Worm (Caenorhabditis elegans) whole organism, early embryonic: ENCODE data around the gene T07F12.4.

ENCODE experiments used
- B0310.2 ChIP-seq: sonication (generic microtip); optimal IDR thresholded peaks from 2 replicates; lab custom pipeline; 2016; ENCODE audit warnings: mild to moderate bottlenecking, missing genetic modification characterization, missing compliant biosample characterization
- aly-1 ChIP-seq: sonication (generic microtip); optimal IDR thresholded peaks from 2 replicates; lab custom pipeline; 2016; ENCODE audit warnings: missing genetic modification characterization, missing compliant biosample characterization
- ama-1 ChIP-seq: fragments of 150-350 bp; optimal IDR thresholded peaks from 2 replicates; lab custom pipeline; 2014
- ceh-13 ChIP-seq: fragments of 200-800 bp; sonication (Bioruptor generic); optimal IDR thresholded peaks from 2 replicates; lab custom pipeline; 2018; ENCODE audit warnings: mild to moderate bottlenecking, missing genetic modification characterization, missing compliant biosample characterization
- ceh-36 ChIP-seq: sonication (generic microtip); optimal IDR thresholded peaks from 2 replicates; lab custom pipeline; 2016; ENCODE audit warnings: missing genetic modification characterization, inconsistent platforms, missing compliant biosample characterization
- flt-1 ChIP-seq: fragments of 200-800 bp; sonication (Bioruptor generic); IDR thresholded peaks from 2 replicates; pipeline ENCODE4 v1.3.6; 2022; ENCODE audit warnings: missing genetic modification characterization, missing compliant biosample characterization
- hmbx-1 ChIP-seq: sonication (generic microtip); optimal IDR thresholded peaks from 2 replicates; lab custom pipeline; 2016; ENCODE audit warnings: mild to moderate bottlenecking, missing genetic modification characterization, missing compliant biosample characterization
- hnd-1 ChIP-seq: sonication (generic microtip); optimal IDR thresholded peaks from 2 replicates; lab custom pipeline; 2016; ENCODE audit warnings: missing genetic modification characterization, missing compliant biosample characterization
- scrt-1 ChIP-seq: fragments of 200-800 bp; sonication (Bioruptor generic); IDR thresholded peaks from 2 replicates; pipeline ENCODE4 v1.3.6; 2022; ENCODE audit warnings: missing genetic modification characterization, missing compliant biosample characterization
- tbx-11 ChIP-seq: fragments of 200-800 bp; sonication (Bioruptor generic); IDR thresholded peaks from 2 replicates; pipeline ENCODE4 v1.3.6; 2022; ENCODE audit warnings: missing genetic modification characterization, missing compliant biosample characterization
- tbx-37 ChIP-seq: fragments of 200-800 bp; sonication (Bioruptor generic); conservative IDR thresholded peaks from 2 replicates; pipeline ENCODE4 v1.3.6; 2022; ENCODE audit warnings: missing genetic modification reagents, missing genetic modification characterization, missing compliant biosample characterization
- tra-4 ChIP-seq: sonication (generic microtip); optimal IDR thresholded peaks from 2 replicates; lab custom pipeline; 2017; ENCODE audit warnings: missing genetic modification characterization, missing compliant biosample characterization

DNA sequence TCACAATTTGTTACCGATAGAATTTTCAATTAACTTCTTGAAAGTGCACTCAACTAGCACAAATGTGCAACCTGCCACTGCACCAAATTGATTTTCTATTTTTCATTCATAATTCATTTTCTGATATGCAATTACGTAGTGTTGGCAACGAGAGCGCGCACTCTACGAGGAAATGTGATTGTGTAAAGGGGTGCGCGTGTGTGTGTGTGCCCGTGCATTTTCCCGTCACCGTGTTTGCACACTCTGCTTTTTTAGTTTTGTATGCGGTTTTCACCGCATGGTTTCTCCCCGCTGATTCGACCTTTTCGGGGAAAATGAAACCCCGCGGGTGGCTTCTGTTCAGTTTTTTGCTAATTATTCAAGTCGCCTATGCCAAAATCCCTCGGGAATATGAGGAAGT is 10.5 kb downstream of the T07F12.4 start, which contains the start of gene T07F12.2:
- no peak for TF ChIP-seq tra-4 (tag; lab: Kevin White, UChicago)
- no peak for TF ChIP-seq B0310.2 (tag; lab: Kevin White, UChicago)
- TF ChIP-seq tbx-11 (GFP tag; lab: Robert Waterston, UW): no peak
- no peak for TF ChIP-seq tbx-37
- no peak for TF ChIP-seq hmbx-1
- TF ChIP-seq flt-1 (GFP tag; lab: Robert Waterston, UW): no peak
- TF ChIP-seq aly-1 (tag; lab: Kevin White, UChicago): no peak
- TF ChIP-seq hnd-1 (tag; lab: Kevin White, UChicago): no peak
- TF ChIP-seq ama-1 (lab: Kevin White, UChicago): no peak
- TF ChIP-seq scrt-1 (GFP tag; lab: Robert Waterston, UW): no peak
- no peak for TF ChIP-seq ceh-36 (tag; lab: Kevin White, UChicago)
- TF ChIP-seq ceh-13: no peak
